Worm (Caenorhabditis elegans) whole organism, late embryonic: Measurements from ENCODE around the gene htp-1.
A peak's percentile ranks its signal among the peaks of the same experiment; 100 is the strongest.

ENCODE experiments used
- C08G9.2 ChIP-seq: sonication (generic microtip); optimal IDR thresholded peaks from 2 replicates; lab custom pipeline; 2016; ENCODE audit warnings: mild to moderate bottlenecking, missing genetic modification characterization, moderate library complexity, missing compliant biosample characterization
- C38D4.7 ChIP-seq: fragments of 200-800 bp; sonication (Bioruptor generic); optimal IDR thresholded peaks from 2 replicates; lab custom pipeline; 2018; ENCODE audit warnings: mild to moderate bottlenecking, missing genetic modification characterization, moderate library complexity, missing compliant biosample characterization
- F13H6.1 ChIP-seq: sonication (generic microtip); optimal IDR thresholded peaks from 2 replicates; lab custom pipeline; 2016; ENCODE audit warnings: missing genetic modification characterization, missing compliant biosample characterization
- K09A11.1 ChIP-seq: sonication (generic microtip); optimal IDR thresholded peaks from 2 replicates; lab custom pipeline; 2017; ENCODE audit warnings: antibody characterized with exemption, mild to moderate bottlenecking, missing genetic modification characterization, missing compliant biosample characterization; ENCODE audit not compliant: insufficient read depth
- ceh-14 ChIP-seq: sonication (generic microtip); optimal IDR thresholded peaks from 2 replicates; lab custom pipeline; 2016; ENCODE audit warnings: missing genotype, missing genetic modification characterization, missing compliant biosample characterization
- ceh-18 ChIP-seq: sonication (generic microtip); optimal IDR thresholded peaks from 2 replicates; lab custom pipeline; 2016; ENCODE audit warnings: missing genetic modification characterization, missing compliant biosample characterization
- ceh-19 ChIP-seq: fragments of 200-800 bp; sonication (Bioruptor generic); optimal IDR thresholded peaks from 2 replicates; lab custom pipeline; 2018; ENCODE audit warnings: mild to moderate bottlenecking, missing genetic modification characterization, missing compliant biosample characterization
- ceh-22 ChIP-seq: sonication (generic microtip); optimal IDR thresholded peaks from 2 replicates; lab custom pipeline; 2017; ENCODE audit warnings: missing biosample characterization, missing genetic modification characterization
- ceh-30 ChIP-seq: fragments of 150-350 bp; optimal IDR thresholded peaks from 2 replicates; lab custom pipeline; 2014; ENCODE audit warnings: missing biosample characterization, missing genetic modification characterization
- ceh-31 ChIP-seq: sonication (generic microtip); optimal IDR thresholded peaks from 2 replicates; lab custom pipeline; 2016; ENCODE audit warnings: missing genetic modification characterization, missing compliant biosample characterization
- ceh-34 ChIP-seq: sonication (generic microtip); optimal IDR thresholded peaks from 2 replicates; lab custom pipeline; 2016; ENCODE audit warnings: mild to moderate bottlenecking, missing genetic modification characterization, missing compliant biosample characterization
- ceh-45 ChIP-seq: fragments of 200-800 bp; sonication (Bioruptor generic); IDR thresholded peaks from 2 replicates; pipeline ENCODE4 v1.3.6; 2022; ENCODE audit warnings: missing genetic modification reagents, missing genetic modification characterization, missing compliant biosample characterization
- ceh-48 ChIP-seq: sonication (generic microtip); optimal IDR thresholded peaks from 2 replicates; lab custom pipeline; 2016; ENCODE audit warnings: missing genetic modification characterization, inconsistent platforms, missing compliant biosample characterization
- dmd-4 ChIP-seq: sonication (generic microtip); optimal IDR thresholded peaks from 2 replicates; lab custom pipeline; 2016; ENCODE audit warnings: borderline replicate concordance, missing genetic modification characterization, missing compliant biosample characterization
- elt-2 ChIP-seq: sonication (generic microtip); optimal IDR thresholded peaks from 2 replicates; lab custom pipeline; 2016; ENCODE audit warnings: missing genetic modification reagents, missing genetic modification characterization, missing compliant biosample characterization
- ets-4 ChIP-seq: sonication (generic microtip); optimal IDR thresholded peaks from 2 replicates; lab custom pipeline; 2016; ENCODE audit warnings: missing genetic modification characterization, missing compliant biosample characterization
- eyg-1 ChIP-seq: sonication (generic microtip); optimal IDR thresholded peaks from 2 replicates; lab custom pipeline; 2016; ENCODE audit warnings: missing genotype, missing genetic modification characterization, missing compliant biosample characterization
- fkh-10 ChIP-seq: fragments of 150-350 bp; optimal IDR thresholded peaks from 2 replicates; lab custom pipeline; 2014; ENCODE audit warnings: missing biosample characterization, missing genetic modification reagents, missing genetic modification characterization
- fkh-6 ChIP-seq: sonication (generic microtip); optimal IDR thresholded peaks from 2 replicates; lab custom pipeline; 2016; ENCODE audit warnings: missing genetic modification characterization, missing compliant biosample characterization
- hlh-6 ChIP-seq: sonication (generic microtip); optimal IDR thresholded peaks from 2 replicates; lab custom pipeline; 2016; ENCODE audit warnings: missing genotype, missing genetic modification characterization, missing compliant biosample characterization
- hlh-8 ChIP-seq: sonication (generic microtip); optimal IDR thresholded peaks from 2 replicates; lab custom pipeline; 2016; ENCODE audit warnings: missing genotype, missing genetic modification characterization, missing compliant biosample characterization
- nfya-1 ChIP-seq: sonication (generic microtip); optimal IDR thresholded peaks from 2 replicates; lab custom pipeline; 2017; ENCODE audit warnings: missing genetic modification characterization, mild to moderate bottlenecking, missing compliant biosample characterization, antibody characterized with exemption, moderate library complexity
- odd-2 ChIP-seq: sonication (generic microtip); optimal IDR thresholded peaks from 2 replicates; lab custom pipeline; 2017; ENCODE audit warnings: antibody characterized with exemption, mild to moderate bottlenecking, missing genetic modification characterization, missing compliant biosample characterization
- pag-3 ChIP-seq: sonication (generic microtip); optimal IDR thresholded peaks from 2 replicates; lab custom pipeline; 2016; ENCODE audit warnings: missing compliant biosample characterization, missing genetic modification characterization, borderline replicate concordance
- pha-2 ChIP-seq: sonication (generic microtip); optimal IDR thresholded peaks from 2 replicates; lab custom pipeline; 2017; ENCODE audit warnings: mild to moderate bottlenecking, missing genetic modification characterization, missing compliant biosample characterization
- pha-4 ChIP-seq: fragments of 150-350 bp; optimal IDR thresholded peaks from 2 replicates; lab custom pipeline; 2018; ENCODE audit warnings: missing biosample characterization, missing genetic modification reagents, missing genetic modification characterization
- pros-1 ChIP-seq: fragments of 150-350 bp; optimal IDR thresholded peaks from 2 replicates; lab custom pipeline; 2014; ENCODE audit warnings: missing biosample characterization, missing genetic modification reagents, missing genetic modification characterization
- ref-2 ChIP-seq: sonication (generic microtip); optimal IDR thresholded peaks from 2 replicates; lab custom pipeline; 2016; ENCODE audit warnings: missing genetic modification characterization, missing compliant biosample characterization
- rnt-1 ChIP-seq: sonication (generic microtip); optimal IDR thresholded peaks from 2 replicates; lab custom pipeline; 2016; ENCODE audit warnings: missing genetic modification characterization, missing compliant biosample characterization
- sdc-2 ChIP-seq: sonication (generic microtip); optimal IDR thresholded peaks from 2 replicates; lab custom pipeline; 2016; ENCODE audit warnings: missing genotype, missing genetic modification characterization, missing compliant biosample characterization
- sox-4 ChIP-seq: sonication (generic microtip); optimal IDR thresholded peaks from 2 replicates; lab custom pipeline; 2017; ENCODE audit warnings: mild to moderate bottlenecking, missing genetic modification characterization, inconsistent platforms, missing compliant biosample characterization
- syd-9 ChIP-seq: sonication (generic microtip); optimal IDR thresholded peaks from 2 replicates; lab custom pipeline; 2016; ENCODE audit warnings: mild to moderate bottlenecking, missing genetic modification characterization, moderate library complexity, missing compliant biosample characterization
- tbx-2 ChIP-seq: sonication (generic microtip); optimal IDR thresholded peaks from 2 replicates; lab custom pipeline; 2016; ENCODE audit warnings: missing genetic modification characterization, missing compliant biosample characterization
- tbx-7 ChIP-seq: sonication (generic microtip); optimal IDR thresholded peaks from 2 replicates; lab custom pipeline; 2016; ENCODE audit warnings: missing genotype, missing genetic modification characterization, missing compliant biosample characterization
- ttx-3 ChIP-seq: sonication (generic microtip); optimal IDR thresholded peaks from 2 replicates; lab custom pipeline; 2016; ENCODE audit warnings: missing genetic modification reagents, missing genetic modification characterization, missing compliant biosample characterization
- unc-42 ChIP-seq: sonication (generic microtip); optimal IDR thresholded peaks from 2 replicates; lab custom pipeline; 2016; ENCODE audit warnings: missing genotype, missing genetic modification characterization, missing compliant biosample characterization
- unc-55 ChIP-seq: sonication (generic microtip); optimal IDR thresholded peaks from 2 replicates; lab custom pipeline; 2017; ENCODE audit warnings: missing biosample characterization, missing genetic modification reagents, missing genetic modification characterization
- ztf-16 ChIP-seq: sonication (generic microtip); optimal IDR thresholded peaks from 2 replicates; lab custom pipeline; 2017; ENCODE audit warnings: missing genetic modification characterization, missing compliant biosample characterization

The htp-1 gene

DNA sequence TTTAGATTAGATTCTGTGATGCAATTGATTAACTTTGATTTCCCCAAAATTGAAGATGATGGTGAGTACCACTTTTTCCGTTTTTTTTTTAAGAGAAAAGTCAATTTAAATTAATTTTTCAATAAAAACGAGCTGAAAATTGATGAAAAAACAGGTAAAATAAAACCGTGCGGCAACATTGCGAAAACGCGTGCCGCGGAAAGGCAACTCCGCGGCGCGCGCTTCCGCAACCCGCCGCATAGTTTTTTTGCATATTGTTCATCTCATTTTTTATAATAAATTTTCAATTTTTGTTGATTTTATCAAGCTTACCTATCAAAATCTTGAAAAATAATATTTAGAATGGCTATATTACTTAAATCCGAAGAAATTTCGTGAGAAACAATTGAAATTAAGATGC lies 20.4 kb downstream of the htp-1 start (continued):
- TF ChIP-seq eyg-1 (tag; lab: Kevin White, UChicago) (no peak), ceh-14 (tag; lab: Kevin White, UChicago) (peak; percentile 39), dmd-4 (tag; lab: Kevin White, UChicago) (no peak), ref-2 (tag; lab: Kevin White, UChicago) (peak; percentile 20), fkh-10 (GFP tag; lab: Kevin White, UChicago) (no peak), odd-2 (tag; lab: Kevin White, UChicago) (no peak), ceh-45 (GFP tag; lab: Robert Waterston, UW) (no peak), ztf-16 (peak; percentile 21), fkh-6 (no peak), K09A11.1 (peak; percentile 65), ceh-31 (tag; lab: Kevin White, UChicago) (peak; percentile 47), tbx-7 (tag; lab: Kevin White, UChicago) (no peak), pros-1 (no peak), pha-4 (tag; lab: Kevin White, UChicago) (no peak), ceh-19 (GFP tag; lab: Kevin White, UChicago) (no peak)

DNA sequence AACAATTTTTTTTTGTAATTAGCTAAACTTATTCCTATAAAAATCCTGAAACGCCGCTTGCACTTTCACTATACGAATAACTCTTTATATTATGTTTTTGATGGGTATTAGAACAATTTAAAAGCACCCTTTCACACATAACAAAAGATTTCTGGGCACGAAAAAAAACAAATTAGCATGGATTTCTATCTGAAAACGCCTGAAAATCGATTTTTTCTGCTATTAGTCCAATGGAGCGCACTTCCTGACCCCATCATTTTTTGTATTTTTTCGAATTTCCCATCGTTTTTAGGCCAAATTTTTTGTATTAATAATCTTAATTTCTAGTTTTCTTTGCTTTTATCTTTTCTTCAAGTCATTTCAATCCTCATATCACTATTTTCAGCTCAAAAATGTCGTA lies 21.9 kb downstream of the htp-1 start, which contains the start of gene F41H10.3:
TSS of gene F41H10.3 (plus strand) at position 388 of the 400 bp plus-strand sequence.
- no peak for TF ChIP-seq K09A11.1
- TF ChIP-seq ceh-48 (tag; lab: Kevin White, UChicago), result peak; percentile 18

DNA sequence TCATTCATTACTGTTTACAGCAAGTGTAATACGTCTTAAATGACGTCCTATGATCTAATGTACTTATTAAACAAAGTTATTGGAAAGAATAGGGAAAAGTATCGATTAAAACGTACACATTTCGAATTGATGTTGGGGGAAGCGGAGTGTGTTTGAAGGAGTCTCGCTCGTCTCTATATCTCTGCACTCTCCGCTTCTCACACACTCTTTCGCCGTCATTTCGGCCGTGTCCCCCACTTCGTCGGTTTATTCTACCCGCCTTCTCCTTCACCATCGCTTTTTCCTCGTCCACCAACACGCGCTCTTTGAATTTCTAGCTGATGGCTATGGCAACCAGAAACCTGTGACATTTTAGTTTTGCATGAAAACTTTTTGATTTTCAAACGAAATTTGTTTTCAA lies 22.5 kb downstream of the htp-1 start:
- TF ChIP-seq rnt-1 (tag; lab: Kevin White, UChicago) (peak; percentile 16), tbx-2 (peak; percentile 16), ceh-31 (tag; lab: Kevin White, UChicago) (peak; percentile 41), ceh-34 (tag; lab: Kevin White, UChicago) (peak; percentile 58), ceh-45 (GFP tag; lab: Robert Waterston, UW) (no peak), syd-9 (tag; lab: Kevin White, UChicago) (peak; percentile 13), unc-55 (GFP tag; lab: Kevin White, UChicago) (no peak), nfya-1 (tag; lab: Kevin White, UChicago) (peak; percentile 47), unc-42 (tag; lab: Kevin White, UChicago) (peak; percentile 4), ceh-48 (tag; lab: Kevin White, UChicago) (peak; percentile 66)
- TF ChIP-seq, all 69 proteins: peak for 8

DNA sequence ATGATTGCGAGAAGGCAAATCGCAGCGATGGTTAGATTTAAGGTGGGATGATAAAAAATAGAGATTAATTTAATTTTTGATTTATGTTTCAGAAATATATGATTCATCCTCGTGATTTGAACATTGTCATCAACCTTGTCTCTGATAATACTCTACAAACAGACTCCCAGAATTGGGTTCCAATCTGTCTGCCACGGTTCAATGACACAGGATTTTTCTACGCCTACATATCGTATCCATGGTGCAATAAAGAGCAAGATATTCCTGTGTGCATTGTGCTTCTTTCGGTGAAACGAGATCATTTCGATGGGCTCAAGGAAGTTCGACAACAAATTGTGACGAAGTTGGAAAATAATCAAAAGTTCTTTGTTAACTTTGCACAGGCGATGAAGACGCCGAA lies 23.5 kb downstream of the htp-1 start:
- TF ChIP-seq hlh-8, result no peak
- no peak for TF ChIP-seq hlh-6 (tag; lab: Kevin White, UChicago)
- TF ChIP-seq ceh-30 (tag; lab: Kevin White, UChicago), result no peak
- TF ChIP-seq ttx-3, result no peak
- TF ChIP-seq ets-4, result no peak
- TF ChIP-seq pha-2 (tag; lab: Kevin White, UChicago), result no peak
- TF ChIP-seq sdc-2 (tag; lab: Kevin White, UChicago), result no peak
- TF ChIP-seq rnt-1 (tag; lab: Kevin White, UChicago), result no peak
- no peak for TF ChIP-seq ceh-22 (tag; lab: Kevin White, UChicago)
- no peak for TF ChIP-seq C38D4.7 (GFP tag; lab: Kevin White, UChicago)
- TF ChIP-seq unc-42 (tag; lab: Kevin White, UChicago), result no peak
- no peak for TF ChIP-seq sox-4 (tag; lab: Kevin White, UChicago)
- no peak for TF ChIP-seq ceh-18 (tag; lab: Kevin White, UChicago)

- TF ChIP-seq F13H6.1, result no peak
- TF ChIP-seq ceh-48 (tag; lab: Kevin White, UChicago), result no peak
- TF ChIP-seq elt-2 (tag; lab: Kevin White, UChicago), result no peak
- no peak for TF ChIP-seq pag-3 (tag; lab: Kevin White, UChicago)
- no peak for TF ChIP-seq ceh-34 (tag; lab: Kevin White, UChicago)
- no peak for TF ChIP-seq C08G9.2
- TF ChIP-seq ceh-18 (tag; lab: Kevin White, UChicago), result no peak
- TF ChIP-seq tbx-2, result no peak
- TF ChIP-seq eyg-1 (tag; lab: Kevin White, UChicago), result no peak
- no peak for TF ChIP-seq hlh-6 (tag; lab: Kevin White, UChicago)
Measured at ce11 chrIV:5366567-5366966, 24.8 kb downstream of the htp-1 start, which contains the start of gene sand-1. Gene sand-1, plus strand, starts transcription at chrIV:5366867.
